Fruit fly (Drosophila melanogaster) whole organism, embryonic: Measurements from ENCODE around the gene Rpt6R.
A peak's percentile ranks its signal among the peaks of the same experiment; 100 is the strongest.

Experiments
- Antp ChIP-seq: fragments of 200-800 bp; sonication (Bioruptor generic); optimal IDR thresholded peaks from 3 replicates; lab custom pipeline; 2016; ENCODE audit warnings: missing biosample characterization, missing genetic modification characterization
- Atf-2 ChIP-seq: fragments of 200-800 bp; sonication (Bioruptor generic); optimal IDR thresholded peaks from 2 replicates; lab custom pipeline; 2016; ENCODE audit warnings: missing biosample characterization, missing genetic modification characterization
- Atf6 ChIP-seq: fragments of 200-800 bp; sonication (Bioruptor generic); IDR thresholded peaks from 2 replicates; pipeline ENCODE4 v1.3.6; 2022; ENCODE audit warnings: missing biosample characterization, missing genetic modification characterization
- Blimp-1 ChIP-seq: fragments of 200-800 bp; sonication (Bioruptor generic); optimal IDR thresholded peaks from 3 replicates; lab custom pipeline; 2018; ENCODE audit warnings: missing biosample characterization, missing genetic modification characterization, mild to moderate bottlenecking, moderate library complexity, missing genetic modification reagents
- CG1024 ChIP-seq: fragments of 200-800 bp; sonication (Bioruptor generic); IDR thresholded peaks from 2 replicates; pipeline ENCODE4 v1.3.6; 2022; ENCODE audit warnings: missing biosample characterization, missing genetic modification characterization
- CG10267 ChIP-seq: fragments of 200-800 bp; sonication (Bioruptor generic); optimal IDR thresholded peaks from 2 replicates; lab custom pipeline; 2018; ENCODE audit warnings: missing biosample characterization, mild to moderate bottlenecking, missing genetic modification characterization, moderate library complexity
- CG10321 ChIP-seq: fragments of 200-800 bp; sonication (Bioruptor generic); IDR thresholded peaks from 2 replicates; pipeline ENCODE4 v1.3.6; 2022; ENCODE audit warnings: missing biosample characterization, missing genetic modification characterization
- CG12071 ChIP-seq: fragments of 200-800 bp; sonication (Bioruptor generic); optimal IDR thresholded peaks from 3 replicates; lab custom pipeline; 2018; ENCODE audit warnings: missing biosample characterization, mild to moderate bottlenecking, missing genetic modification characterization
- CG12391 ChIP-seq: fragments of 200-800 bp; sonication (Bioruptor generic); optimal IDR thresholded peaks from 3 replicates; lab custom pipeline; 2018; ENCODE audit warnings: missing biosample characterization, mild to moderate bottlenecking, missing genetic modification characterization, moderate library complexity
- CG13296 ChIP-seq: fragments of 200-800 bp; sonication (Bioruptor generic); optimal IDR thresholded peaks from 3 replicates; lab custom pipeline; 2018; ENCODE audit warnings: missing biosample characterization, mild to moderate bottlenecking, missing genetic modification characterization
- CG1529 ChIP-seq: fragments of 200-800 bp; sonication (Bioruptor generic); optimal IDR thresholded peaks from 3 replicates; lab custom pipeline; 2018; ENCODE audit warnings: missing biosample characterization, missing genetic modification characterization
- CG15514 ChIP-seq: fragments of 200-800 bp; sonication (Bioruptor generic); optimal IDR thresholded peaks from 3 replicates; lab custom pipeline; 2017; ENCODE audit warnings: missing biosample characterization, missing genetic modification characterization, mild to moderate bottlenecking, moderate library complexity, missing genetic modification reagents
- CG1602 ChIP-seq: fragments of 200-800 bp; sonication (Bioruptor generic); optimal IDR thresholded peaks from 3 replicates; lab custom pipeline; 2016; ENCODE audit warnings: missing biosample characterization, missing genetic modification characterization
- CG16779 ChIP-seq: fragments of 200-800 bp; sonication (Bioruptor generic); IDR thresholded peaks from 2 replicates; pipeline ENCODE4 v1.3.6; 2022; ENCODE audit warnings: missing biosample characterization, missing genetic modification characterization
- CG16813 ChIP-seq: fragments of 200-800 bp; sonication (Bioruptor generic); IDR thresholded peaks from 3 replicates; pipeline ENCODE4 v1.3.6; 2022; ENCODE audit warnings: missing biosample characterization, missing genetic modification characterization; ENCODE audit not compliant: partially characterized antibody
- CG16815 ChIP-seq: fragments of 200-800 bp; sonication (Bioruptor generic); optimal IDR thresholded peaks from 3 replicates; lab custom pipeline; 2017; ENCODE audit warnings: missing biosample characterization, mild to moderate bottlenecking, missing genetic modification characterization
- CG17359 ChIP-seq: fragments of 200-800 bp; sonication (Bioruptor generic); optimal IDR thresholded peaks from 3 replicates; lab custom pipeline; 2018; ENCODE audit warnings: missing biosample characterization, mild to moderate bottlenecking, missing genetic modification characterization, moderate library complexity
- CG18599 ChIP-seq: fragments of 200-800 bp; sonication (Bioruptor generic); optimal IDR thresholded peaks from 3 replicates; lab custom pipeline; 2017; ENCODE audit warnings: missing biosample characterization, missing genetic modification characterization, mild to moderate bottlenecking, moderate library complexity, missing genetic modification reagents
- CG34376 ChIP-seq: fragments of 200-800 bp; sonication (Bioruptor generic); optimal IDR thresholded peaks from 2 replicates; lab custom pipeline; 2018; ENCODE audit warnings: missing biosample characterization, mild to moderate bottlenecking, missing genetic modification characterization
- CG4360 ChIP-seq: fragments of 200-800 bp; sonication (Bioruptor generic); IDR thresholded peaks from 2 replicates; pipeline ENCODE4 v1.3.6; 2022; ENCODE audit warnings: missing biosample characterization, missing genetic modification characterization
- CG4424 ChIP-seq: fragments of 200-800 bp; sonication (Bioruptor generic); optimal IDR thresholded peaks from 3 replicates; lab custom pipeline; 2016; ENCODE audit warnings: missing biosample characterization, missing genetic modification characterization
- CG4820 ChIP-seq: fragments of 200-800 bp; sonication (Bioruptor generic); optimal IDR thresholded peaks from 3 replicates; lab custom pipeline; 2016; ENCODE audit warnings: missing biosample characterization, missing genetic modification characterization
- CG5180 ChIP-seq: fragments of 200-800 bp; sonication (Bioruptor generic); optimal IDR thresholded peaks from 3 replicates; lab custom pipeline; 2017; ENCODE audit warnings: missing biosample characterization, missing genetic modification characterization, mild to moderate bottlenecking, moderate library complexity, missing genetic modification reagents
- CG6175 ChIP-seq: fragments of 200-800 bp; sonication (Bioruptor generic); IDR thresholded peaks from 3 replicates; pipeline ENCODE4 v1.3.6; 2022; ENCODE audit warnings: missing biosample characterization, missing genetic modification characterization
- CG7928 ChIP-seq: fragments of 200-800 bp; sonication (Bioruptor generic); optimal IDR thresholded peaks from 2 replicates; lab custom pipeline; 2017; ENCODE audit warnings: missing biosample characterization, mild to moderate bottlenecking, missing genetic modification characterization
- CG7963 ChIP-seq: fragments of 200-800 bp; sonication (Bioruptor generic); IDR thresholded peaks from 3 replicates; pipeline ENCODE4 v1.3.6; 2022; ENCODE audit warnings: missing biosample characterization, missing genetic modification characterization; ENCODE audit not compliant: partially characterized antibody
- CG9727 ChIP-seq: fragments of 200-800 bp; sonication (Bioruptor generic); optimal IDR thresholded peaks from 3 replicates; lab custom pipeline; 2017; ENCODE audit warnings: missing biosample characterization, mild to moderate bottlenecking, missing genetic modification characterization
- Chrac-16 ChIP-seq: fragments of 200-800 bp; sonication (Bioruptor generic); optimal IDR thresholded peaks from 3 replicates; lab custom pipeline; 2016; ENCODE audit warnings: missing biosample characterization, missing genetic modification characterization
- D19A ChIP-seq: fragments of 200-800 bp; optimal IDR thresholded peaks from 3 replicates; lab custom pipeline; 2019; ENCODE audit warnings: missing biosample characterization, mild to moderate bottlenecking, missing genetic modification characterization, moderate library complexity
- Fer1 ChIP-seq: fragments of 200-800 bp; sonication (Bioruptor generic); optimal IDR thresholded peaks from 2 replicates; lab custom pipeline; 2017; ENCODE audit warnings: missing biosample characterization, mild to moderate bottlenecking, missing genetic modification characterization
- H15 ChIP-seq: fragments of 200-800 bp; sonication (Bioruptor generic); IDR thresholded peaks from 3 replicates; pipeline ENCODE4 v1.3.6; 2022; ENCODE audit warnings: missing biosample characterization, missing genetic modification characterization
- Hey ChIP-seq: fragments of 200-800 bp; sonication (Bioruptor generic); optimal IDR thresholded peaks from 3 replicates; lab custom pipeline; 2018; ENCODE audit warnings: missing biosample characterization, mild to moderate bottlenecking, missing genetic modification characterization
- MESR4 ChIP-seq: fragments of 200-800 bp; sonication (Bioruptor generic); optimal IDR thresholded peaks from 2 replicates; lab custom pipeline; 2018; ENCODE audit warnings: missing biosample characterization, mild to moderate bottlenecking, missing genetic modification characterization, moderate library complexity
- Meics ChIP-seq: fragments of 200-800 bp; sonication (Bioruptor generic); optimal IDR thresholded peaks from 2 replicates; lab custom pipeline; 2017; ENCODE audit warnings: missing biosample characterization, mild to moderate bottlenecking, missing genetic modification characterization
- Myb ChIP-seq: fragments of 200-800 bp; sonication (Bioruptor generic); optimal IDR thresholded peaks from 2 replicates; lab custom pipeline; 2016; ENCODE audit warnings: missing biosample characterization, missing genetic modification characterization
- PHDP ChIP-seq: fragments of 200-800 bp; sonication (Bioruptor generic); optimal IDR thresholded peaks from 3 replicates; lab custom pipeline; 2018; ENCODE audit warnings: missing biosample characterization, mild to moderate bottlenecking, missing genetic modification characterization, moderate library complexity
- Poxn ChIP-seq: fragments of 200-800 bp; sonication (Bioruptor generic); IDR thresholded peaks from 2 replicates; pipeline ENCODE4 v1.3.6; 2022; ENCODE audit warnings: missing biosample characterization, missing genetic modification characterization
- Ptx1 ChIP-seq: fragments of 200-800 bp; sonication (Bioruptor generic); IDR thresholded peaks from 2 replicates; pipeline ENCODE4 v1.3.6; 2022; ENCODE audit warnings: missing biosample characterization, missing genetic modification characterization
- Scr ChIP-seq: fragments of 200-800 bp; sonication (Bioruptor generic); IDR thresholded peaks from 2 replicates; pipeline ENCODE4 v1.3.6; 2022; ENCODE audit warnings: missing biosample characterization, missing genetic modification characterization; ENCODE audit not compliant: partially characterized antibody
- Sox102F ChIP-seq: fragments of 200-800 bp; sonication (Bioruptor generic); optimal IDR thresholded peaks from 2 replicates; lab custom pipeline; 2018; ENCODE audit warnings: missing biosample characterization, mild to moderate bottlenecking, missing genetic modification characterization, moderate library complexity
- bbx ChIP-seq: fragments of 200-800 bp; sonication (Bioruptor generic); IDR thresholded peaks from 2 replicates; pipeline ENCODE4 v1.3.6; 2022; ENCODE audit warnings: missing biosample characterization, missing genetic modification characterization; ENCODE audit not compliant: partially characterized antibody
- chinmo ChIP-seq: fragments of 200-800 bp; sonication (Bioruptor generic); IDR thresholded peaks from 4 replicates; pipeline ENCODE4 v1.3.6; 2022; ENCODE audit warnings: missing biosample characterization, missing genetic modification characterization; ENCODE audit not compliant: partially characterized antibody
- croc ChIP-seq: fragments of 200-800 bp; sonication (Bioruptor generic); conservative IDR thresholded peaks from 3 replicates; pipeline ENCODE4 v1.3.6; 2022; ENCODE audit warnings: missing biosample characterization, missing genetic modification characterization
- crol ChIP-seq: fragments of 200-800 bp; sonication (Bioruptor generic); IDR thresholded peaks from 2 replicates; pipeline ENCODE4 v1.3.6; 2022; ENCODE audit warnings: missing biosample characterization, missing genetic modification characterization
- fu2 ChIP-seq: fragments of 200-800 bp; sonication (Bioruptor generic); optimal IDR thresholded peaks from 2 replicates; lab custom pipeline; 2016; ENCODE audit warnings: missing biosample characterization, missing genetic modification characterization
- gt ChIP-seq: fragments of 200-800 bp; sonication (Bioruptor generic); IDR thresholded peaks from 2 replicates; pipeline ENCODE4 v1.3.6; 2022; ENCODE audit warnings: missing biosample characterization, missing genetic modification characterization
- klu ChIP-seq: fragments of 200-800 bp; sonication (Bioruptor generic); IDR thresholded peaks from 2 replicates; pipeline ENCODE4 v1.3.6; 2022; ENCODE audit warnings: missing biosample characterization, missing genetic modification characterization
- maf-S ChIP-seq: fragments of 200-800 bp; sonication (Bioruptor generic); optimal IDR thresholded peaks from 2 replicates; lab custom pipeline; 2016; ENCODE audit warnings: missing biosample characterization, missing genetic modification characterization
- peb ChIP-seq: fragments of 200-800 bp; sonication (Bioruptor generic); IDR thresholded peaks from 2 replicates; pipeline ENCODE4 v1.3.6; 2022; ENCODE audit warnings: missing biosample characterization, missing genetic modification characterization
- pita ChIP-seq: fragments of 200-800 bp; sonication (Bioruptor generic); optimal IDR thresholded peaks from 2 replicates; lab custom pipeline; 2017; ENCODE audit warnings: missing biosample characterization, mild to moderate bottlenecking, missing genetic modification characterization
- pzg ChIP-seq: fragments of 200-800 bp; sonication (Bioruptor generic); optimal IDR thresholded peaks from 3 replicates; lab custom pipeline; 2018; ENCODE audit warnings: missing biosample characterization, mild to moderate bottlenecking, missing genetic modification characterization, moderate library complexity
- sens ChIP-seq: fragments of 200-800 bp; sonication (Bioruptor generic); peaks from one replicate; lab custom pipeline; 2016; ENCODE audit warnings: missing biosample characterization, missing genetic modification characterization

Rpt6R gene

DNA sequence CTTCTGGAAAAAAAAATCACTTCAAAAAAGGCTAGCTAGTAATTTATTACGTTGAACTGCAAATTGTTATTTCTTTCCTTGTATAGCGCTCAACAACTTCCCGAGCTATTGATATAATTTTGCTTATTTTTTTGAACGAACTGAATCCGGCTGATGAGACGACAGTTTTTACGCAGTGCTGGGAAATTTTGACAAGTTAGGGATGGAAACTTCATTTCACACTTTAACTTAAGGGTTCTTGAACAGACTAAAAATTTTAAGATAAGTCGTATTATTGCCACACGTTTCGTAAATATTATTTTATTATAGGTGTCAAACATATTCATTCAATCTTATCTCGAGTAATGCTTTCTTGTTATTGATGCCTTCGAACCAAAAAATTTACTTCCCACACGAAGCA, at the start of gene Rpt6R:
Gene Rpt6R, minus strand, starts transcription at position 156 of the 400 bp plus-strand sequence.
- TF ChIP-seq CG12071 (GFP tag; lab: Kevin White, UChicago) (no peak), PHDP (no peak), Myb (GFP tag; lab: Kevin White, UChicago) (peak; percentile 17), CG1602 (GFP tag; lab: Kevin White, UChicago) (no peak), H15 (GFP tag; lab: Robert Waterston, UW) (no peak), CG34376 (GFP tag; lab: Kevin White, UChicago) (no peak), CG13296 (GFP tag; lab: Kevin White, UChicago) (no peak), CG10321 (GFP tag; lab: Robert Waterston, UW) (no peak), chinmo (GFP tag; lab: Robert Waterston, UW) (no peak), gt (GFP tag; lab: Robert Waterston, UW) (no peak), CG6175 (GFP tag; lab: Robert Waterston, UW) (no peak), CG5180 (no peak), CG16779 (GFP tag; lab: Robert Waterston, UW) (no peak), CG17359 (tag; lab: Kevin White, UChicago) (no peak), Scr (GFP tag; lab: Robert Waterston, UW) (no peak), Ptx1 (GFP tag; lab: Robert Waterston, UW) (no peak), Sox102F (GFP tag; lab: Kevin White, UChicago) (no peak), CG9727 (GFP tag; lab: Kevin White, UChicago) (no peak), CG1024 (GFP tag; lab: Robert Waterston, UW) (no peak), Atf6 (no peak), CG7928 (peak; percentile 75), CG4820 (GFP tag; lab: Kevin White, UChicago) (no peak), CG16813 (no peak), CG16815 (no peak), pzg (GFP tag; lab: Kevin White, UChicago) (peak; percentile 20), peb (no peak), CG10267 (peak; percentile 12), D19A (tag; lab: Kevin White, UChicago) (no peak), CG1529 (GFP tag; lab: Kevin White, UChicago) (no peak), CG15514 (GFP tag; lab: Kevin White, UChicago) (peak; percentile 97), klu (no peak), Antp (no peak), Atf-2 (no peak), CG18599 (GFP tag; lab: Kevin White, UChicago) (no peak), Chrac-16 (GFP tag; lab: Kevin White, UChicago) (no peak), MESR4 (GFP tag; lab: Kevin White, UChicago) (no peak), CG7963 (no peak), bbx (no peak), Fer1 (GFP tag; lab: Kevin White, UChicago) (no peak), Meics (GFP tag; lab: Kevin White, UChicago) (no peak), croc (GFP tag; lab: Robert Waterston, UW) (no peak), CG12391 (no peak), fu2 (GFP tag; lab: Kevin White, UChicago) (no peak), Hey (tag; lab: Kevin White, UChicago) (no peak), crol (GFP tag; lab: Robert Waterston, UW) (no peak), CG4424 (GFP tag; lab: Kevin White, UChicago) (no peak), Poxn (no peak), CG4360 (GFP tag; lab: Robert Waterston, UW) (no peak), maf-S (GFP tag; lab: Kevin White, UChicago) (no peak), Blimp-1 (GFP tag; lab: Kevin White, UChicago) (no peak), pita (GFP tag; lab: Kevin White, UChicago) (no peak), sens (GFP tag; lab: Kevin White, UChicago) (no peak)
